Fruit fly (Drosophila melanogaster) whole organism, embryonic: ENCODE data around the gene CG42784.
A peak's percentile ranks its signal among the peaks of the same experiment; 100 is the strongest.

Experiments
- Atf-2 ChIP-seq: fragments of 200-800 bp; sonication (Bioruptor generic); optimal IDR thresholded peaks from 2 replicates; lab custom pipeline; 2016; ENCODE audit warnings: missing biosample characterization, missing genetic modification characterization
- Atf3 ChIP-seq: fragments of 200-800 bp; sonication (Bioruptor generic); optimal IDR thresholded peaks from 3 replicates; lab custom pipeline; 2016; ENCODE audit warnings: missing biosample characterization, missing genetic modification characterization
- Awh ChIP-seq: fragments of 200-800 bp; sonication (Bioruptor generic); IDR thresholded peaks from 2 replicates; pipeline ENCODE4, ENCODE4 v1.3.6; 2022; ENCODE audit warnings: missing biosample characterization, missing genetic modification characterization
- CG10267 ChIP-seq: fragments of 200-800 bp; sonication (Bioruptor generic); optimal IDR thresholded peaks from 2 replicates; lab custom pipeline; 2018; ENCODE audit warnings: missing biosample characterization, mild to moderate bottlenecking, missing genetic modification characterization, moderate library complexity
- CG10654 ChIP-seq: fragments of 200-800 bp; sonication (Bioruptor generic); optimal IDR thresholded peaks from 2 replicates; lab custom pipeline; 2016; ENCODE audit warnings: missing biosample characterization, missing genetic modification characterization
- CG11723 ChIP-seq: fragments of 200-800 bp; sonication (Bioruptor generic); optimal IDR thresholded peaks from 2 replicates; lab custom pipeline; 2017; ENCODE audit warnings: missing biosample characterization, mild to moderate bottlenecking, missing genetic modification characterization
- CG12942 ChIP-seq: fragments of 200-800 bp; sonication (Bioruptor generic); optimal IDR thresholded peaks from 3 replicates; lab custom pipeline; 2016; ENCODE audit warnings: missing biosample characterization, missing genetic modification characterization
- CG14667 ChIP-seq: fragments of 200-800 bp; sonication (Bioruptor generic); IDR thresholded peaks from 2 replicates; pipeline ENCODE4 v1.3.6; 2022; ENCODE audit warnings: missing biosample characterization, missing genetic modification characterization
- CG14710 ChIP-seq: fragments of 200-800 bp; sonication (Bioruptor generic); optimal IDR thresholded peaks from 3 replicates; lab custom pipeline; 2019; ENCODE audit warnings: missing biosample characterization, mild to moderate bottlenecking, missing genetic modification characterization, moderate library complexity
- CG15601 ChIP-seq: fragments of 200-800 bp; sonication (Bioruptor generic); optimal IDR thresholded peaks from 3 replicates; lab custom pipeline; 2019; ENCODE audit warnings: missing biosample characterization, mild to moderate bottlenecking, missing genetic modification characterization, moderate library complexity
- CG18476 ChIP-seq: fragments of 200-800 bp; sonication (Bioruptor generic); optimal IDR thresholded peaks from 2 replicates; lab custom pipeline; 2016; ENCODE audit warnings: missing biosample characterization, mild to moderate bottlenecking, missing genetic modification characterization
- CG18599 ChIP-seq: fragments of 200-800 bp; sonication (Bioruptor generic); optimal IDR thresholded peaks from 3 replicates; lab custom pipeline; 2017; ENCODE audit warnings: missing biosample characterization, missing genetic modification characterization, mild to moderate bottlenecking, moderate library complexity, missing genetic modification reagents
- CG32532 ChIP-seq: fragments of 200-800 bp; sonication (Bioruptor generic); IDR thresholded peaks from 2 replicates; pipeline ENCODE4 v1.3.6; 2022; ENCODE audit warnings: missing biosample characterization, missing genetic modification characterization
- CG32772 ChIP-seq: fragments of 200-800 bp; sonication (Bioruptor generic); IDR thresholded peaks from 2 replicates; pipeline ENCODE4 v1.3.6; 2022; ENCODE audit warnings: missing biosample characterization, missing genetic modification characterization
- CG4360 ChIP-seq: fragments of 200-800 bp; sonication (Bioruptor generic); IDR thresholded peaks from 2 replicates; pipeline ENCODE4 v1.3.6; 2022; ENCODE audit warnings: missing biosample characterization, missing genetic modification characterization
- CG5953 ChIP-seq: fragments of 200-800 bp; sonication (Bioruptor generic); IDR thresholded peaks from 2 replicates; pipeline ENCODE4 v1.3.6; 2022; ENCODE audit warnings: missing biosample characterization, missing genetic modification characterization
- CG8359 ChIP-seq: fragments of 200-800 bp; sonication (Bioruptor generic); optimal IDR thresholded peaks from 2 replicates; lab custom pipeline; 2017; ENCODE audit warnings: missing biosample characterization, mild to moderate bottlenecking, missing genetic modification characterization, borderline replicate concordance
- CG8765 ChIP-seq: fragments of 200-800 bp; sonication (Bioruptor generic); IDR thresholded peaks from 2 replicates; pipeline ENCODE4 v1.3.6; 2022; ENCODE audit warnings: missing biosample characterization, missing genetic modification characterization
- CoRest ChIP-seq: fragments of 200-800 bp; sonication (Bioruptor generic); optimal IDR thresholded peaks from 3 replicates; lab custom pipeline; 2018; ENCODE audit warnings: missing biosample characterization, mild to moderate bottlenecking, missing genetic modification characterization, moderate library complexity
- Doc2 ChIP-seq: fragments of 200-800 bp; sonication (Bioruptor generic); IDR thresholded peaks from 2 replicates; pipeline ENCODE4 v1.3.6; 2022; ENCODE audit warnings: missing biosample characterization, missing genetic modification characterization
- HmgZ ChIP-seq: fragments of 200-800 bp; sonication (Bioruptor generic); optimal IDR thresholded peaks from 2 replicates; lab custom pipeline; 2018; ENCODE audit warnings: missing biosample characterization, mild to moderate bottlenecking, missing genetic modification characterization
- Hr78 ChIP-seq, 2 experiments: fragments of 200-800 bp in 1 of 2; fragments of >200 bp in 1 of 2; sonication (Bioruptor generic) in 1 of 2; optimal IDR thresholded peaks; 2 replicates each; lab custom pipeline; 2017 to 2019; ENCODE audit warnings: missing biosample characterization in 2 of 2, missing genetic modification characterization in 2 of 2, mild to moderate bottlenecking in 1 of 2, moderate library complexity in 1 of 2
- Hsf ChIP-seq: fragments of 200-800 bp; sonication (Bioruptor generic); optimal IDR thresholded peaks from 3 replicates; lab custom pipeline; 2016; ENCODE audit warnings: missing biosample characterization, missing genetic modification characterization
- MTF-1 ChIP-seq: fragments of 200-800 bp; sonication (Bioruptor generic); optimal IDR thresholded peaks from 2 replicates; lab custom pipeline; 2018; ENCODE audit warnings: missing biosample characterization, mild to moderate bottlenecking, missing genetic modification characterization, borderline replicate concordance
- Neu2 ChIP-seq: fragments of 200-800 bp; sonication (Bioruptor generic); optimal IDR thresholded peaks from 3 replicates; lab custom pipeline; 2016; ENCODE audit warnings: missing biosample characterization, missing genetic modification characterization, borderline replicate concordance
- NfI ChIP-seq: fragments of 200-800 bp; sonication (Bioruptor generic); optimal IDR thresholded peaks from 3 replicates; lab custom pipeline; 2018; ENCODE audit warnings: missing biosample characterization, mild to moderate bottlenecking, missing genetic modification characterization, moderate library complexity
- Optix ChIP-seq: fragments of 200-800 bp; sonication (Bioruptor generic); IDR thresholded peaks from 3 replicates; pipeline ENCODE4 v1.3.6; 2022; ENCODE audit warnings: missing biosample characterization, missing genetic modification characterization
- PHDP ChIP-seq: fragments of 200-800 bp; sonication (Bioruptor generic); optimal IDR thresholded peaks from 3 replicates; lab custom pipeline; 2018; ENCODE audit warnings: missing biosample characterization, mild to moderate bottlenecking, missing genetic modification characterization, moderate library complexity
- Ravus ChIP-seq: fragments of 200-800 bp; sonication (Bioruptor generic); IDR thresholded peaks from 2 replicates; pipeline ENCODE4 v1.3.6; 2022; ENCODE audit warnings: missing biosample characterization, missing genetic modification characterization
- ara ChIP-seq: fragments of 200-800 bp; sonication (Bioruptor generic); IDR thresholded peaks from 2 replicates; pipeline ENCODE4 v1.3.6; 2022; ENCODE audit warnings: missing biosample characterization, missing genetic modification characterization
- ato ChIP-seq: fragments of 200-800 bp; sonication (Bioruptor generic); IDR thresholded peaks from 2 replicates; pipeline ENCODE4 v1.3.6; 2022; ENCODE audit warnings: missing biosample characterization, missing genetic modification characterization; ENCODE audit not compliant: partially characterized antibody
- bsh ChIP-seq, 2 experiments: fragments of 200-800 bp; sonication (Bioruptor generic); optimal IDR thresholded peaks; 2 replicates each; lab custom pipeline; 2017 to 2018; ENCODE audit warnings: mild to moderate bottlenecking in 2 of 2, missing biosample characterization in 2 of 2, missing genetic modification characterization in 2 of 2, moderate library complexity in 1 of 2
- chn ChIP-seq: fragments of 200-800 bp; sonication (Bioruptor generic); optimal IDR thresholded peaks from 2 replicates; lab custom pipeline; 2016; ENCODE audit warnings: missing biosample characterization, missing genetic modification characterization
- dm ChIP-seq: fragments of 200-800 bp; sonication (Bioruptor generic); optimal IDR thresholded peaks from 3 replicates; lab custom pipeline; 2016; ENCODE audit warnings: missing biosample characterization, missing genetic modification characterization
- emc ChIP-seq: fragments of 200-800 bp; sonication (Bioruptor generic); optimal IDR thresholded peaks from 2 replicates; lab custom pipeline; 2016; ENCODE audit warnings: missing biosample characterization, missing genetic modification characterization
- fd64A ChIP-seq: fragments of 200-800 bp; sonication (Bioruptor generic); optimal IDR thresholded peaks from 3 replicates; lab custom pipeline; 2018; ENCODE audit warnings: missing biosample characterization, mild to moderate bottlenecking, missing genetic modification characterization
- fd96Cb ChIP-seq: fragments of 200-800 bp; sonication (Bioruptor generic); optimal IDR thresholded peaks from 2 replicates; lab custom pipeline; 2018; ENCODE audit warnings: missing biosample characterization, mild to moderate bottlenecking, missing genetic modification characterization, moderate library complexity
- grn ChIP-seq: fragments of 200-800 bp; sonication (Bioruptor generic); optimal IDR thresholded peaks from 3 replicates; lab custom pipeline; 2017; ENCODE audit warnings: missing biosample characterization, missing genetic modification characterization
- gt ChIP-seq: fragments of 200-800 bp; sonication (Bioruptor generic); IDR thresholded peaks from 2 replicates; pipeline ENCODE4 v1.3.6; 2022; ENCODE audit warnings: missing biosample characterization, missing genetic modification characterization
- ham ChIP-seq: fragments of 200-800 bp; sonication (Bioruptor generic); IDR thresholded peaks from 2 replicates; pipeline ENCODE4 v1.3.6; 2022; ENCODE audit warnings: missing biosample characterization, missing genetic modification characterization
- org-1 ChIP-seq: fragments of 200-800 bp; sonication (Bioruptor generic); optimal IDR thresholded peaks from 2 replicates; lab custom pipeline; 2017; ENCODE audit warnings: missing biosample characterization, missing genetic modification characterization
- p53 ChIP-seq: fragments of 200-800 bp; sonication (Bioruptor generic); optimal IDR thresholded peaks from 2 replicates; lab custom pipeline; 2016; ENCODE audit warnings: missing biosample characterization, missing genetic modification characterization
- schlank ChIP-seq: fragments of 200-800 bp; sonication (Bioruptor generic); optimal IDR thresholded peaks from 2 replicates; lab custom pipeline; 2018; ENCODE audit warnings: missing biosample characterization, mild to moderate bottlenecking, missing genetic modification characterization
- scrt ChIP-seq: fragments of 200-800 bp; sonication (Bioruptor generic); optimal IDR thresholded peaks from 2 replicates; lab custom pipeline; 2018; ENCODE audit warnings: missing biosample characterization, mild to moderate bottlenecking, missing genetic modification characterization, moderate library complexity
- shn ChIP-seq: fragments of 200-800 bp; sonication (Bioruptor generic); optimal IDR thresholded peaks from 3 replicates; lab custom pipeline; 2016; ENCODE audit warnings: missing biosample characterization, missing genetic modification characterization
- slbo ChIP-seq: fragments of 200-800 bp; sonication (Bioruptor generic); IDR thresholded peaks from 2 replicates; pipeline ENCODE4 v1.3.6; 2022; ENCODE audit warnings: missing biosample characterization, missing genetic modification characterization
- so ChIP-seq: fragments of 200-800 bp; sonication (Bioruptor generic); IDR thresholded peaks from 3 replicates; pipeline ENCODE4 v1.3.6; 2022; ENCODE audit warnings: missing biosample characterization, missing genetic modification characterization
- sqz ChIP-seq: fragments of 200-800 bp; sonication (Bioruptor generic); optimal IDR thresholded peaks from 3 replicates; lab custom pipeline; 2018; ENCODE audit warnings: missing biosample characterization, mild to moderate bottlenecking, missing genetic modification characterization
- stc ChIP-seq: fragments of 200-800 bp; sonication (Bioruptor generic); IDR thresholded peaks from 2 replicates; pipeline ENCODE4 v1.3.6; 2022; ENCODE audit warnings: missing biosample characterization, missing genetic modification characterization
- tna ChIP-seq: fragments of 200-800 bp; sonication (Bioruptor generic); IDR thresholded peaks from 2 replicates; pipeline ENCODE4 v1.3.6; 2022; ENCODE audit warnings: missing biosample characterization, missing genetic modification characterization; ENCODE audit not compliant: partially characterized antibody
- zfh2 ChIP-seq: fragments of 200-800 bp; sonication (Bioruptor generic); optimal IDR thresholded peaks from 2 replicates; lab custom pipeline; 2016; ENCODE audit warnings: missing biosample characterization, missing genetic modification characterization

The CG42784 gene

DNA sequence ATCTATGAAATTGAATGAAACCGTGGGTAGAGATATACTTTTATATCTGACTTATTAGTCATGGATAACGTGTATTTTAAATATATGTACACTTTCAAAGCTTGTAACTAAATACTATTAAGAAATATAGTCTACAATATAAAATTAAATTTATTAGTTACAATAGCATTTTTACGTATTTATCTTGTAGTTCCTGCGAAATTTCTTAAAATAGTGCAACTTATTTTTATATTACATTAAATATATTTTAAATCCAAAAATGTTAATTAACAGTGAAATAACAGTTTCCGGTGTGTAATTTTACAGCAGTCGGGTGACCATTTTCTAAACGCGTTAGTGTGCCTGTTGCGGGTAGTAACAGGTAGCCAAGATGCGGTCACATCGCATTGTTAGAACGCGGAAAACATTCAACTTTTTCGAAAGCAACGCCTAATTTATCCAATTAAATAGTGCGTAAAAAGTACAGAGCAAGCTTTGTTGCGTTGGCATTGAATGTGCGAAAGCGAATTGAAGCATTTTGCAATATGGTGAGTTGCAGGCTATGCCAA is 16.5 kb upstream of the CG42784 start, which contains the start of the genes CG10859 and CG7110 (continued):
- no peak for TF ChIP-seq chn (GFP tag; lab: Kevin White, UChicago)
- TF ChIP-seq so, result no peak
- TF ChIP-seq fd64A, result no peak
- peak; percentile 43 for TF ChIP-seq CG18599
- no peak for TF ChIP-seq CG18476 (GFP tag; lab: Kevin White, UChicago)
- peak; percentile 39 for TF ChIP-seq MTF-1 (GFP tag; lab: Kevin White, UChicago)
- no peak for TF ChIP-seq emc (GFP tag; lab: Kevin White, UChicago)
- TF ChIP-seq CG4360 (GFP tag; lab: Robert Waterston, UW), result no peak
- no peak for TF ChIP-seq Doc2 (GFP tag; lab: Robert Waterston, UW)
- TF ChIP-seq p53 (GFP tag; lab: Kevin White, UChicago), result no peak
- TF ChIP-seq CG12942, result no peak
- TF ChIP-seq gt (GFP tag; lab: Robert Waterston, UW), result no peak
- TF ChIP-seq Hr78 (GFP tag; optimal IDR thresholded peaks at IDR 0.05; lab: Kevin White, UChicago), result no peak
- TF ChIP-seq Neu2, result no peak
- TF ChIP-seq HmgZ (tag; lab: Kevin White, UChicago), result peak; percentile 46
- no peak for TF ChIP-seq stc (GFP tag; lab: Robert Waterston, UW)
- TF ChIP-seq CG8359 (GFP tag; lab: Kevin White, UChicago), result peak; percentile 38
- no peak for TF ChIP-seq shn
- TF ChIP-seq NfI (GFP tag; lab: Kevin White, UChicago), result peak; percentile 78
- peak; percentile 88 for TF ChIP-seq scrt (GFP tag; lab: Kevin White, UChicago)
- TF ChIP-seq CG14667 (GFP tag; lab: Robert Waterston, UW), result no peak
- peak; percentile 29 for TF ChIP-seq CG11723 (GFP tag; lab: Kevin White, UChicago)
- TF ChIP-seq CG10267 (tag; lab: Kevin White, UChicago), result peak; percentile 60
- TF ChIP-seq fd96Cb (tag; lab: Kevin White, UChicago), result no peak
- TF ChIP-seq CG15601 (tag; lab: Kevin White, UChicago), result peak; percentile 33
- TF ChIP-seq CG14710 (tag; lab: Kevin White, UChicago), result peak; percentile 65
- TF ChIP-seq CG10654 (GFP tag; lab: Kevin White, UChicago), result peak; percentile 18
- TF ChIP-seq CG5953, result no peak
- TF ChIP-seq Awh (GFP tag; lab: Robert Waterston, UW), result no peak
- no peak for TF ChIP-seq ara (GFP tag; lab: Robert Waterston, UW)
- no peak for TF ChIP-seq CG8765 (GFP tag; lab: Robert Waterston, UW)
- no peak for TF ChIP-seq zfh2 (GFP tag; lab: Kevin White, UChicago)
- TF ChIP-seq Atf3 (GFP tag; lab: Kevin White, UChicago), result no peak
- no peak for TF ChIP-seq CG32772
- TF ChIP-seq sqz, result no peak
- TF ChIP-seq Ravus (GFP tag; lab: Robert Waterston, UW), result no peak
- peak; percentile 68 for TF ChIP-seq PHDP (tag; lab: Kevin White, UChicago)
- no peak for TF ChIP-seq grn (GFP tag; lab: Kevin White, UChicago)
- TF ChIP-seq dm (GFP tag; lab: Kevin White, UChicago), result peak; percentile 60
- TF ChIP-seq CG32532 (GFP tag; lab: Robert Waterston, UW), result peak; percentile 55; the same call in 1 of the 2 replicates
- TF ChIP-seq Hsf (GFP tag; lab: Kevin White, UChicago), result peak; percentile 31
- TF ChIP-seq slbo, result no peak
- TF ChIP-seq org-1 (GFP tag; lab: Kevin White, UChicago), result no peak
- TF ChIP-seq tna (GFP tag; lab: Robert Waterston, UW), result no peak
- TF ChIP-seq bsh (GFP tag; optimal IDR thresholded peaks at IDR 0.05; lab: Kevin White, UChicago), result peak in 1 of 2 experiments; percentile 25
- no peak for TF ChIP-seq schlank (tag; lab: Kevin White, UChicago)
- no peak for TF ChIP-seq Optix
- TF ChIP-seq ato (GFP tag; lab: Robert Waterston, UW), result no peak
- TF ChIP-seq Atf-2, result no peak
- TF ChIP-seq CoRest (tag; lab: Kevin White, UChicago), result peak; percentile 64
- TF ChIP-seq ham, result no peak
